Worm (Caenorhabditis elegans): ENCODE results near the gene W08G11.1.

- TF ChIP-seq lin-13 (GFP tag; optimal IDR thresholded peaks at IDR 0.05), result no peak
- TF ChIP-seq zag-1 (tag; optimal IDR thresholded peaks at IDR 0.05), result no peak
- no peak for TF ChIP-seq D1046.2 (GFP tag; IDR thresholded peaks at IDR 0.05)
- TF ChIP-seq gei-8 (GFP tag; optimal IDR thresholded peaks at IDR 0.05), result no peak
Observed at ce11 chrV:16317244-16317643, 29.6 kb upstream of the W08G11.1 start, which contains the start of gene srh-180.

All from whole organism, L4 larva.